Worm (Caenorhabditis elegans) whole organism, L1 larva: Measurements from ENCODE around the gene spig-7.

ENCODE experiments used
- C16A3.4 ChIP-seq: fragments of 150-350 bp; optimal IDR thresholded peaks from 2 replicates; lab custom pipeline; 2014; ENCODE audit warnings: missing biosample characterization, missing genetic modification characterization
- ceh-82 ChIP-seq, 3 experiments: fragments of 150-350 bp in 1 of 3; sonication (generic microtip) in 2 of 3; optimal IDR thresholded peaks; 2 replicates each; lab custom pipeline; 2014 to 2017; ENCODE audit warnings: missing biosample characterization in 3 of 3, missing genetic modification characterization in 3 of 3
- ceh-88 ChIP-seq: fragments of 200-800 bp; sonication (Bioruptor generic); IDR thresholded peaks from 2 replicates; pipeline ENCODE4 v1.3.6; 2022; ENCODE audit warnings: missing genetic modification characterization, missing compliant biosample characterization
- dpl-1 ChIP-seq, 3 experiments: fragments of 150-350 bp in 2 of 3; sonication (generic microtip) in 1 of 3; optimal IDR thresholded peaks; 2 replicates each; lab custom pipeline; 2014 to 2017; ENCODE audit warnings: missing biosample characterization in 3 of 3, missing genetic modification characterization in 3 of 3, missing genetic modification reagents in 3 of 3
- efl-1 ChIP-seq, 4 experiments: fragments of 150-350 bp; optimal IDR thresholded peaks in 3 of 4; peaks in 1 of 4; 1 replicate in 1 of 4; 2 replicates in 3 of 4; lab custom pipeline; 2014; ENCODE audit warnings: missing biosample characterization in 2 of 4, missing genetic modification characterization in 2 of 4, missing genetic modification reagents in 2 of 4
- efl-3 ChIP-seq: fragments of 200-800 bp; sonication (Bioruptor generic); optimal IDR thresholded peaks from 2 replicates; lab custom pipeline; 2018; ENCODE audit warnings: mild to moderate bottlenecking, missing genetic modification characterization, missing compliant biosample characterization
- egl-27 ChIP-seq, 2 experiments: fragments of 150-350 bp in 1 of 2; sonication (generic microtip); optimal IDR thresholded peaks; 3 replicates each; lab custom pipeline; 2017 to 2018; ENCODE audit warnings: missing biosample characterization in 2 of 2, missing genetic modification characterization in 2 of 2, missing genetic modification reagents in 2 of 2
- elt-2 ChIP-seq: sonication (generic microtip); optimal IDR thresholded peaks from 2 replicates; lab custom pipeline; 2016; ENCODE audit warnings: missing genetic modification characterization, mild to moderate bottlenecking, inconsistent platforms, missing compliant biosample characterization, missing genetic modification reagents
- elt-3 ChIP-seq, 6 experiments: fragments of 150-350 bp in 1 of 6; sonication (generic microtip); optimal IDR thresholded peaks; 2 replicates each; lab custom pipeline; 2017 to 2018; ENCODE audit warnings: missing biosample characterization in 6 of 6, missing genetic modification characterization in 6 of 6, inconsistent platforms in 1 of 6
- fkh-8 ChIP-seq: sonication (generic microtip); optimal IDR thresholded peaks from 2 replicates; lab custom pipeline; 2016; ENCODE audit warnings: mild to moderate bottlenecking, missing genetic modification characterization, missing compliant biosample characterization
- grh-1 ChIP-seq: fragments of 200-800 bp; sonication (Bioruptor generic); IDR thresholded peaks from 2 replicates; pipeline ENCODE4 v1.3.6; 2022; ENCODE audit warnings: missing genetic modification reagents, missing genetic modification characterization, missing compliant biosample characterization
- hlh-17 ChIP-seq: fragments of 200-800 bp; sonication (Bioruptor generic); optimal IDR thresholded peaks from 2 replicates; lab custom pipeline; 2018; ENCODE audit warnings: missing genetic modification characterization, mild to moderate bottlenecking, missing compliant biosample characterization, moderate library complexity, borderline replicate concordance
- hlh-4 ChIP-seq: sonication (generic microtip); optimal IDR thresholded peaks from 2 replicates; lab custom pipeline; 2016; ENCODE audit warnings: mild to moderate bottlenecking, missing genetic modification characterization, missing compliant biosample characterization
- hpl-2 ChIP-seq: fragments of 150-350 bp; optimal IDR thresholded peaks from 2 replicates; lab custom pipeline; 2014; ENCODE audit warnings: missing biosample characterization, missing genetic modification reagents, missing genetic modification characterization
- isw-1 ChIP-seq: fragments of 200-800 bp; sonication (Bioruptor generic); IDR thresholded peaks from 2 replicates; pipeline ENCODE4 v1.3.6; 2022; ENCODE audit warnings: missing genetic modification characterization, missing compliant biosample characterization
- jun-1 ChIP-seq: fragments of 150-350 bp; optimal IDR thresholded peaks from 2 replicates; lab custom pipeline; 2014; ENCODE audit warnings: missing biosample characterization, missing genetic modification reagents, missing genetic modification characterization
- lin-35 ChIP-seq, 2 experiments: fragments of 150-350 bp; optimal IDR thresholded peaks; 2 replicates each; lab custom pipeline; 2014; ENCODE audit warnings: missing biosample characterization in 2 of 2, missing genetic modification characterization in 2 of 2, missing genetic modification reagents in 2 of 2
- lsy-2 ChIP-seq, 2 experiments: fragments of 150-350 bp; optimal IDR thresholded peaks; 2 replicates each; lab custom pipeline; 2014; ENCODE audit warnings: missing biosample characterization in 2 of 2, missing genetic modification characterization in 2 of 2
- mdl-1 ChIP-seq, 2 experiments: fragments of 150-350 bp; optimal IDR thresholded peaks; 2 replicates each; lab custom pipeline; 2014 to 2017; ENCODE audit warnings: missing biosample characterization in 2 of 2, missing genetic modification characterization in 2 of 2, inconsistent platforms in 1 of 2
- nhr-12 ChIP-seq: sonication (generic microtip); optimal IDR thresholded peaks from 2 replicates; lab custom pipeline; 2017; ENCODE audit warnings: missing biosample characterization, missing genetic modification characterization
- nhr-19 ChIP-seq: fragments of 200-800 bp; sonication (Bioruptor generic); conservative IDR thresholded peaks from 2 replicates; pipeline ENCODE4 v1.3.6; 2022; ENCODE audit warnings: missing genetic modification characterization, missing compliant biosample characterization
- nhr-20 ChIP-seq: sonication (generic microtip); optimal IDR thresholded peaks from 2 replicates; lab custom pipeline; 2016; ENCODE audit warnings: mild to moderate bottlenecking, missing genetic modification characterization, missing compliant biosample characterization
- nhr-237 ChIP-seq: fragments of 150-350 bp; optimal IDR thresholded peaks from 2 replicates; lab custom pipeline; 2014; ENCODE audit warnings: missing biosample characterization, missing genetic modification characterization
- nhr-47 ChIP-seq: sonication (generic microtip); optimal IDR thresholded peaks from 2 replicates; lab custom pipeline; 2016; ENCODE audit warnings: mild to moderate bottlenecking, missing genetic modification characterization, moderate library complexity, missing compliant biosample characterization
- nhr-71 ChIP-seq: sonication (generic microtip); optimal IDR thresholded peaks from 2 replicates; lab custom pipeline; 2016; ENCODE audit warnings: mild to moderate bottlenecking, missing genetic modification characterization, moderate library complexity, missing compliant biosample characterization
- rnt-1 ChIP-seq: sonication (generic microtip); optimal IDR thresholded peaks from 2 replicates; lab custom pipeline; 2016; ENCODE audit warnings: mild to moderate bottlenecking, missing genetic modification characterization, moderate library complexity, missing compliant biosample characterization
- snpc-4 ChIP-seq: fragments of 150-350 bp; optimal IDR thresholded peaks from 2 replicates; lab custom pipeline; 2014; ENCODE audit warnings: missing biosample characterization, missing genetic modification characterization
- snu-23 ChIP-seq: sonication (generic microtip); optimal IDR thresholded peaks from 2 replicates; lab custom pipeline; 2016; ENCODE audit warnings: missing genetic modification characterization, missing compliant biosample characterization
- tlp-1 ChIP-seq: fragments of 150-350 bp; optimal IDR thresholded peaks from 2 replicates; lab custom pipeline; 2014; ENCODE audit warnings: missing biosample characterization, missing genetic modification characterization
- unc-130 ChIP-seq: fragments of 150-350 bp; optimal IDR thresholded peaks from 2 replicates; lab custom pipeline; 2017; ENCODE audit warnings: missing biosample characterization, missing genetic modification characterization, inconsistent platforms
- unc-30 ChIP-seq: sonication (generic microtip); optimal IDR thresholded peaks from 2 replicates; lab custom pipeline; 2017; ENCODE audit warnings: missing biosample characterization, missing genetic modification characterization
- unc-86 ChIP-seq: sonication (generic microtip); optimal IDR thresholded peaks from 2 replicates; lab custom pipeline; 2016; ENCODE audit warnings: missing genetic modification characterization, missing compliant biosample characterization
- vab-15 ChIP-seq: sonication (generic microtip); optimal IDR thresholded peaks from 2 replicates; lab custom pipeline; 2017; ENCODE audit warnings: missing genotype, mild to moderate bottlenecking, missing genetic modification characterization, missing compliant biosample characterization
- ztf-11 ChIP-seq, 2 experiments: sonication (generic microtip); optimal IDR thresholded peaks; 2 replicates each; lab custom pipeline; 2016 to 2017; ENCODE audit warnings: missing genetic modification characterization in 2 of 2, missing biosample characterization in 1 of 2, missing compliant biosample characterization in 1 of 2

The spig-7 gene

ce11 chrV:1460069-1460468 is 34.5 kb upstream of the spig-7 start, which contains the start of gene hacd-1:
hacd-1 (plus strand) TSS chrV:1460369.
- no peak for TF ChIP-seq ztf-11 (tag; optimal IDR thresholded peaks at IDR 0.05; lab: Kevin White, UChicago)
- TF ChIP-seq grh-1: no peak
- no peak for TF ChIP-seq egl-27 (tag; optimal IDR thresholded peaks at IDR 0.05; lab: Kevin White, UChicago)
- no peak for TF ChIP-seq nhr-12
- TF ChIP-seq ceh-88 (GFP tag; lab: Robert Waterston, UW): no peak
- TF ChIP-seq hlh-17 (GFP tag; lab: Kevin White, UChicago): no peak
- no peak for TF ChIP-seq efl-3
- no peak for TF ChIP-seq unc-30
- TF ChIP-seq nhr-19: no peak
- no peak for TF ChIP-seq snpc-4 (tag; lab: Kevin White, UChicago)
- TF ChIP-seq unc-86 (tag; lab: Kevin White, UChicago): no peak
- TF ChIP-seq C16A3.4 (tag; lab: Kevin White, UChicago): no peak
- no peak for TF ChIP-seq nhr-71 (tag; lab: Kevin White, UChicago)
- no peak for TF ChIP-seq vab-15 (tag; lab: Kevin White, UChicago)
- TF ChIP-seq hlh-4 (tag; lab: Kevin White, UChicago): no peak
- no peak for TF ChIP-seq tlp-1 (tag; lab: Kevin White, UChicago)
- no peak for TF ChIP-seq unc-130 (tag; lab: Kevin White, UChicago)

ce11 chrV:1464543-1465040 is 30.0 kb upstream of the spig-7 start, which contains the start of the genes fpn-1.2 and pqn-54:
fpn-1.2 (minus strand) TSS chrV:1464699.
pqn-54 (plus strand) TSS chrV:1464990.
- TF ChIP-seq elt-2: peak; percentile 10
- TF ChIP-seq elt-3 (tag; optimal IDR thresholded peaks at IDR 0.05; lab: Kevin White, UChicago): no peak

- TF ChIP-seq dpl-1 (GFP tag; optimal IDR thresholded peaks at IDR 0.05; lab: Kevin White, UChicago) (no peak), hpl-2 (GFP tag; lab: Kevin White, UChicago) (no peak), efl-1 (optimal IDR thresholded peaks at IDR 0.05; lab: Kevin White, UChicago) (no peak), efl-1 (GFP tag; optimal IDR thresholded peaks at IDR 0.05 in 1 of 2; lab: Kevin White, UChicago) (peak in 1 of 2 experiments; percentile 40)
Observed at ce11 chrV:1465932-1466331, 28.6 kb upstream of the spig-7 start.

ce11 chrV:1466949-1467348 is 27.6 kb upstream of the spig-7 start:
- TF ChIP-seq jun-1 (tag; lab: Kevin White, UChicago): no peak
- TF ChIP-seq fkh-8 (tag; lab: Kevin White, UChicago): peak; percentile 55
- TF ChIP-seq snu-23 (GFP tag; lab: Kevin White, UChicago): peak; percentile 26
- TF ChIP-seq isw-1: no peak
- peak in 1 of 2 experiments; percentile 3 for TF ChIP-seq lsy-2 (tag; optimal IDR thresholded peaks at IDR 0.05; lab: Kevin White, UChicago)
- TF ChIP-seq lin-35 (GFP tag; optimal IDR thresholded peaks at IDR 0.05; lab: Kevin White, UChicago): peak; percentile 11 to 62
- TF ChIP-seq C16A3.4 (tag; lab: Kevin White, UChicago): peak; percentile 10
- no peak for TF ChIP-seq efl-3
- TF ChIP-seq nhr-71 (tag; lab: Kevin White, UChicago): peak; percentile 43
- peak; percentile 21 for TF ChIP-seq nhr-20 (tag; lab: Kevin White, UChicago)
- no peak for TF ChIP-seq rnt-1 (tag; lab: Kevin White, UChicago)
- TF ChIP-seq mdl-1 (tag; optimal IDR thresholded peaks at IDR 0.05; lab: Kevin White, UChicago): peak in 1 of 2 experiments; percentile 11
- TF ChIP-seq dpl-1 (GFP tag; optimal IDR thresholded peaks at IDR 0.05; lab: Kevin White, UChicago): peak in 1 of 3 experiments; percentile 30
- TF ChIP-seq ceh-82 (tag; optimal IDR thresholded peaks at IDR 0.05; lab: Kevin White, UChicago): peak in 2 of 3 experiments; percentile 6 to 15
- peak; percentile 8 for TF ChIP-seq nhr-47 (tag; lab: Kevin White, UChicago)
- peak; percentile 8 to 17 for TF ChIP-seq efl-1 (optimal IDR thresholded peaks at IDR 0.05; lab: Kevin White, UChicago)
- peak in 1 of 2 experiments; percentile 71 for TF ChIP-seq efl-1 (GFP tag; optimal IDR thresholded peaks at IDR 0.05 in 1 of 2; lab: Kevin White, UChicago)
- no peak for TF ChIP-seq nhr-237
